Worm (Caenorhabditis elegans): Measurements from ENCODE around the gene T25G12.11.

ce11 chrX:17203399-17203798 lies 33.9 kb downstream of the T25G12.11 start:
- TF ChIP-seq drap-1 (GFP tag; optimal IDR thresholded peaks at IDR 0.05) (no peak), ztf-11 (tag; optimal IDR thresholded peaks at IDR 0.05) (no peak), pha-4 (tag; optimal IDR thresholded peaks at IDR 0.05) (no peak), lin-13 (tag; optimal IDR thresholded peaks at IDR 0.05) (no peak), unc-62 (GFP tag; optimal IDR thresholded peaks at IDR 0.05) (no peak), tbx-8 (GFP tag; optimal IDR thresholded peaks at IDR 0.05) (no peak), lsy-2 (tag; optimal IDR thresholded peaks at IDR 0.05) (no peak), ces-1 (GFP tag; optimal IDR thresholded peaks at IDR 0.05) (no peak), nhr-76 (tag; optimal IDR thresholded peaks at IDR 0.05) (no peak), nhr-2 (tag; optimal IDR thresholded peaks at IDR 0.05) (no peak), snpc-4 (tag; optimal IDR thresholded peaks at IDR 0.05) (no peak), blmp-1 (tag; optimal IDR thresholded peaks at IDR 0.05) (no peak), mep-1 (tag; optimal IDR thresholded peaks at IDR 0.05) (no peak), unc-39 (tag; optimal IDR thresholded peaks at IDR 0.05) (no peak)

All from whole organism, mixed stage, embryonic.